Fruit fly (Drosophila melanogaster) whole organism, embryonic: Measurements from ENCODE around the gene nAChRalpha5.

Experiments
- Asciz ChIP-seq: fragments of 200-800 bp; sonication (Bioruptor generic); optimal IDR thresholded peaks from 2 replicates; lab custom pipeline; 2017; ENCODE audit warnings: missing biosample characterization, mild to moderate bottlenecking, missing genetic modification characterization, missing genetic modification reagents
- Atf-2 ChIP-seq: fragments of 200-800 bp; sonication (Bioruptor generic); optimal IDR thresholded peaks from 2 replicates; lab custom pipeline; 2016; ENCODE audit warnings: missing biosample characterization, missing genetic modification characterization
- CG10431 ChIP-seq: fragments of 200-800 bp; sonication (Bioruptor generic); optimal IDR thresholded peaks from 3 replicates; lab custom pipeline; 2018; ENCODE audit warnings: missing biosample characterization, mild to moderate bottlenecking, missing genetic modification characterization
- CG11085 ChIP-seq: fragments of 200-800 bp; sonication (Bioruptor generic); IDR thresholded peaks from 2 replicates; pipeline ENCODE4 v1.3.6; 2022; ENCODE audit warnings: missing biosample characterization, missing genetic modification characterization
- CG11504 ChIP-seq: fragments of 200-800 bp; sonication (Bioruptor generic); optimal IDR thresholded peaks from 3 replicates; lab custom pipeline; 2019; ENCODE audit warnings: missing biosample characterization, mild to moderate bottlenecking, missing genetic modification characterization, moderate library complexity
- CG12219 ChIP-seq: fragments of 200-800 bp; sonication (Bioruptor generic); optimal IDR thresholded peaks from 3 replicates; lab custom pipeline; 2018; ENCODE audit warnings: missing biosample characterization, mild to moderate bottlenecking, missing genetic modification characterization
- CG12236 ChIP-seq: fragments of 200-800 bp; sonication (Bioruptor generic); optimal IDR thresholded peaks from 2 replicates; lab custom pipeline; 2016; ENCODE audit warnings: missing biosample characterization, missing genetic modification characterization
- CG12391 ChIP-seq: fragments of 200-800 bp; sonication (Bioruptor generic); optimal IDR thresholded peaks from 3 replicates; lab custom pipeline; 2018; ENCODE audit warnings: missing biosample characterization, mild to moderate bottlenecking, missing genetic modification characterization, moderate library complexity
- CG13123 ChIP-seq: fragments of 200-800 bp; sonication (Bioruptor generic); optimal IDR thresholded peaks from 2 replicates; lab custom pipeline; 2016; ENCODE audit warnings: missing biosample characterization, missing genetic modification characterization
- CG13775 ChIP-seq: fragments of 200-800 bp; sonication (Bioruptor generic); optimal IDR thresholded peaks from 3 replicates; lab custom pipeline; 2017; ENCODE audit warnings: missing biosample characterization, mild to moderate bottlenecking, missing genetic modification characterization
- CG1529 ChIP-seq: fragments of 200-800 bp; sonication (Bioruptor generic); optimal IDR thresholded peaks from 3 replicates; lab custom pipeline; 2018; ENCODE audit warnings: missing biosample characterization, missing genetic modification characterization
- CG17328 ChIP-seq: fragments of 200-800 bp; sonication (Bioruptor generic); IDR thresholded peaks from 2 replicates; pipeline ENCODE4 v1.3.6; 2022; ENCODE audit warnings: missing biosample characterization, missing genetic modification characterization
- CG17912 ChIP-seq: fragments of 200-800 bp; sonication (Bioruptor generic); optimal IDR thresholded peaks from 2 replicates; lab custom pipeline; 2018; ENCODE audit warnings: missing biosample characterization, mild to moderate bottlenecking, missing genetic modification characterization
- CG1832 ChIP-seq: fragments of 200-800 bp; sonication (Bioruptor generic); optimal IDR thresholded peaks from 2 replicates; lab custom pipeline; 2017; ENCODE audit warnings: missing biosample characterization, mild to moderate bottlenecking, missing genetic modification characterization, inconsistent platforms
- CG2678 ChIP-seq: fragments of 200-800 bp; sonication (Bioruptor generic); optimal IDR thresholded peaks from 3 replicates; lab custom pipeline; 2019; ENCODE audit warnings: missing biosample characterization, mild to moderate bottlenecking, missing genetic modification characterization, moderate library complexity
- CG2712 ChIP-seq: fragments of 200-800 bp; optimal IDR thresholded peaks from 3 replicates; lab custom pipeline; 2019; ENCODE audit warnings: missing biosample characterization, mild to moderate bottlenecking, missing genetic modification characterization, moderate library complexity
- CG34376 ChIP-seq: fragments of 200-800 bp; sonication (Bioruptor generic); optimal IDR thresholded peaks from 2 replicates; lab custom pipeline; 2018; ENCODE audit warnings: missing biosample characterization, mild to moderate bottlenecking, missing genetic modification characterization
- CG9876 ChIP-seq: fragments of 200-800 bp; sonication (Bioruptor generic); optimal IDR thresholded peaks from 2 replicates; lab custom pipeline; 2016; ENCODE audit warnings: missing biosample characterization, missing genetic modification characterization
- D19A ChIP-seq: fragments of 200-800 bp; optimal IDR thresholded peaks from 3 replicates; lab custom pipeline; 2019; ENCODE audit warnings: missing biosample characterization, mild to moderate bottlenecking, missing genetic modification characterization, moderate library complexity
- Dbx ChIP-seq: fragments of 200-800 bp; sonication (Bioruptor generic); IDR thresholded peaks from 3 replicates; pipeline ENCODE4 v1.3.6; 2022; ENCODE audit warnings: missing biosample characterization, missing genetic modification characterization
- Fer1 ChIP-seq: fragments of 200-800 bp; sonication (Bioruptor generic); optimal IDR thresholded peaks from 2 replicates; lab custom pipeline; 2017; ENCODE audit warnings: missing biosample characterization, mild to moderate bottlenecking, missing genetic modification characterization
- Hand ChIP-seq: fragments of 200-800 bp; sonication (Bioruptor generic); optimal IDR thresholded peaks from 2 replicates; lab custom pipeline; 2017; ENCODE audit warnings: mild to moderate bottlenecking, missing biosample characterization, missing genetic modification reagents, missing genetic modification characterization
- Hr39 ChIP-seq: fragments of >200 bp; optimal IDR thresholded peaks from 2 replicates; lab custom pipeline; 2017
- Kr ChIP-seq: fragments of 200-800 bp; sonication (Bioruptor generic); optimal IDR thresholded peaks from 2 replicates; lab custom pipeline; 2017; ENCODE audit warnings: missing biosample characterization, mild to moderate bottlenecking, missing genetic modification characterization
- MBD-R2 ChIP-seq: fragments of 200-800 bp; sonication (Bioruptor generic); IDR thresholded peaks from 2 replicates; pipeline ENCODE4 v1.3.6; 2022; ENCODE audit warnings: missing biosample characterization, missing genetic modification characterization
- NFAT ChIP-seq: fragments of 200-800 bp; sonication (Bioruptor generic); IDR thresholded peaks from 2 replicates; pipeline ENCODE4 v1.3.6; 2022; ENCODE audit warnings: missing biosample characterization, missing genetic modification characterization
- Oaz ChIP-seq: fragments of 200-800 bp; sonication (Bioruptor generic); IDR thresholded peaks from 2 replicates; pipeline ENCODE4 v1.3.6; 2022; ENCODE audit warnings: missing biosample characterization, missing genetic modification characterization
- Oli ChIP-seq: fragments of 200-800 bp; sonication (Bioruptor generic); optimal IDR thresholded peaks from 2 replicates; lab custom pipeline; 2018; ENCODE audit warnings: missing biosample characterization, mild to moderate bottlenecking, missing genetic modification characterization, moderate library complexity
- Sox102F ChIP-seq: fragments of 200-800 bp; sonication (Bioruptor generic); optimal IDR thresholded peaks from 2 replicates; lab custom pipeline; 2018; ENCODE audit warnings: missing biosample characterization, mild to moderate bottlenecking, missing genetic modification characterization, moderate library complexity
- ap ChIP-seq: fragments of 200-800 bp; sonication (Bioruptor generic); IDR thresholded peaks from 2 replicates; pipeline ENCODE4 v1.3.6; 2022; ENCODE audit warnings: missing biosample characterization, missing genetic modification characterization
- bigmax ChIP-seq: fragments of 200-800 bp; sonication (Bioruptor generic); optimal IDR thresholded peaks from 2 replicates; lab custom pipeline; 2018; ENCODE audit warnings: missing biosample characterization, mild to moderate bottlenecking, missing genetic modification characterization
- btn ChIP-seq: fragments of 200-800 bp; sonication (Bioruptor generic); optimal IDR thresholded peaks from 2 replicates; lab custom pipeline; 2016; ENCODE audit warnings: missing biosample characterization, missing genetic modification characterization
- chm ChIP-seq: fragments of 200-800 bp; sonication (Bioruptor generic); IDR thresholded peaks from 2 replicates; pipeline ENCODE4 v1.3.6; 2022; ENCODE audit warnings: missing biosample characterization, missing genetic modification characterization
- chn ChIP-seq: fragments of 200-800 bp; sonication (Bioruptor generic); optimal IDR thresholded peaks from 2 replicates; lab custom pipeline; 2016; ENCODE audit warnings: missing biosample characterization, missing genetic modification characterization
- cwo ChIP-seq: fragments of 200-800 bp; sonication (Bioruptor generic); optimal IDR thresholded peaks from 3 replicates; lab custom pipeline; 2017; ENCODE audit warnings: missing biosample characterization, missing genetic modification characterization, mild to moderate bottlenecking, moderate library complexity, missing genetic modification reagents
- dpn ChIP-seq, 2 experiments: fragments of 200-800 bp; sonication (Bioruptor generic); optimal IDR thresholded peaks; 3 replicates each; lab custom pipeline; 2016; ENCODE audit warnings: missing biosample characterization in 2 of 2, missing genetic modification characterization in 2 of 2
- dysf ChIP-seq: fragments of 200-800 bp; sonication (Bioruptor generic); IDR thresholded peaks from 3 replicates; pipeline ENCODE4 v1.3.6; 2022; ENCODE audit warnings: missing biosample characterization, missing genetic modification characterization
- hb ChIP-seq: fragments of 200-800 bp; sonication (Bioruptor generic); IDR thresholded peaks from 3 replicates; pipeline ENCODE4 v1.3.6; 2022; ENCODE audit warnings: missing biosample characterization, missing genetic modification characterization; ENCODE audit not compliant: partially characterized antibody
- mld ChIP-seq: fragments of 200-800 bp; sonication (Bioruptor generic); IDR thresholded peaks from 3 replicates; pipeline ENCODE4 v1.3.6; 2022; ENCODE audit warnings: missing biosample characterization, missing genetic modification characterization; ENCODE audit not compliant: partially characterized antibody
- nau ChIP-seq: fragments of 200-800 bp; sonication (Bioruptor generic); optimal IDR thresholded peaks from 3 replicates; lab custom pipeline; 2017; ENCODE audit warnings: missing biosample characterization, mild to moderate bottlenecking, missing genetic modification characterization, missing genetic modification reagents
- odd ChIP-seq: fragments of 200-800 bp; sonication (Bioruptor generic); optimal IDR thresholded peaks from 2 replicates; lab custom pipeline; 2017; ENCODE audit warnings: missing biosample characterization, mild to moderate bottlenecking, missing genetic modification characterization
- p53 ChIP-seq: fragments of 200-800 bp; sonication (Bioruptor generic); optimal IDR thresholded peaks from 2 replicates; lab custom pipeline; 2016; ENCODE audit warnings: missing biosample characterization, missing genetic modification characterization
- pfk ChIP-seq: fragments of 200-800 bp; sonication (Bioruptor generic); optimal IDR thresholded peaks from 2 replicates; lab custom pipeline; 2018; ENCODE audit warnings: missing biosample characterization, mild to moderate bottlenecking, missing genetic modification characterization, moderate library complexity
- pho ChIP-seq: fragments of 200-800 bp; sonication (Bioruptor generic); optimal IDR thresholded peaks from 2 replicates; lab custom pipeline; 2016; ENCODE audit warnings: missing biosample characterization, missing genetic modification characterization
- shn ChIP-seq: fragments of 200-800 bp; sonication (Bioruptor generic); optimal IDR thresholded peaks from 3 replicates; lab custom pipeline; 2016; ENCODE audit warnings: missing biosample characterization, missing genetic modification characterization
- sisA ChIP-seq: fragments of 200-800 bp; sonication (Bioruptor generic); IDR thresholded peaks from 2 replicates; pipeline ENCODE4 v1.3.6; 2022; ENCODE audit warnings: missing biosample characterization, missing genetic modification characterization
- sqz ChIP-seq: fragments of 200-800 bp; sonication (Bioruptor generic); optimal IDR thresholded peaks from 3 replicates; lab custom pipeline; 2018; ENCODE audit warnings: missing biosample characterization, mild to moderate bottlenecking, missing genetic modification characterization
- tna ChIP-seq: fragments of 200-800 bp; sonication (Bioruptor generic); IDR thresholded peaks from 2 replicates; pipeline ENCODE4 v1.3.6; 2022; ENCODE audit warnings: missing biosample characterization, missing genetic modification characterization; ENCODE audit not compliant: partially characterized antibody
- usp ChIP-seq: fragments of >200 bp; optimal IDR thresholded peaks from 2 replicates; lab custom pipeline; 2017; ENCODE audit warnings: missing biosample characterization, missing genetic modification characterization
- wor ChIP-seq: fragments of 200-800 bp; sonication (Bioruptor generic); IDR thresholded peaks from 2 replicates; pipeline ENCODE4 v1.3.6; 2022; ENCODE audit warnings: missing biosample characterization, missing genetic modification characterization
- zen2 ChIP-seq: fragments of 200-800 bp; sonication (Bioruptor generic); IDR thresholded peaks from 3 replicates; pipeline ENCODE4 v1.3.6; 2022; ENCODE audit warnings: missing biosample characterization, missing genetic modification characterization; ENCODE audit not compliant: partially characterized antibody

Gene nAChRalpha5

DNA sequence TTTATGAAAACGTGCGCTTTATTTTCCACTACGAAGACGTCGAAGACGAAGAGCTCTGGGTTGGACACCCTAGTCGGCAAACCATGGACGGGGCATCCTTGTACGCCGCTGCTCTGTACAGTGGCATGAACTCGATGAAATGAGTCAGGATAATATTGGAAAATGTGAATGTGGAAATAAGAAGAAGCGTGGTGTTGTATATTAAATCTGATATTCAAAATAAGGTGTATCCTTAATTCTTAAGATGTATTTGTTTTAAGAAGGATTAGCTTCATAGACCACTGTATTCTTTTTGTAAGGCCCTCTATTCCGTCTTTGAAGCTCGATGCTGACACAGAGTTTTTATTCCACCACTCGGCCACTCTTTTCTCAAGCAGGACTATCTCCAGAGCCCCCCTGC lies 101.3 kb downstream of the nAChRalpha5 start (continued):
- TF ChIP-seq Sox102F (GFP tag; lab: Kevin White, UChicago) (peak; percentile 46), nau (GFP tag; lab: Kevin White, UChicago) (no peak), CG12391 (tag; lab: Kevin White, UChicago) (peak; percentile 47), shn (peak; percentile 5), wor (no peak), CG12219 (GFP tag; lab: Kevin White, UChicago) (no peak), btn (GFP tag; lab: Kevin White, UChicago) (no peak), CG11504 (tag; lab: Kevin White, UChicago) (peak; percentile 61), CG1832 (no peak), NFAT (no peak), CG17328 (GFP tag; lab: Robert Waterston, UW) (0 out of 2 replicates have a peak, but pooled peaks have one; percentile 30), bigmax (GFP tag; lab: Kevin White, UChicago) (no peak), CG10431 (no peak), CG34376 (GFP tag; lab: Kevin White, UChicago) (no peak), hb (GFP tag; lab: Robert Waterston, UW) (no peak), Kr (GFP tag; lab: Kevin White, UChicago) (no peak), Asciz (GFP tag; lab: Kevin White, UChicago) (no peak), sisA (GFP tag; lab: Robert Waterston, UW) (peak; percentile 22; the same call in 1 of the 2 replicates), zen2 (no peak), CG11085 (no peak), MBD-R2 (GFP tag; lab: Robert Waterston, UW) (peak; percentile 36; the same call in 1 of the 2 replicates), p53 (no peak), mld (no peak), CG9876 (GFP tag; lab: Kevin White, UChicago) (peak; percentile 6), Oaz (GFP tag; lab: Robert Waterston, UW) (peak; percentile 43; the same call in 1 of the 2 replicates), chm (GFP tag; lab: Robert Waterston, UW) (peak; percentile 36; the same call in 1 of the 2 replicates), sqz (GFP tag; lab: Kevin White, UChicago) (no peak), CG2678 (peak; percentile 75), Fer1 (peak; percentile 78), Atf-2 (GFP tag; lab: Kevin White, UChicago) (no peak), tna (GFP tag; lab: Robert Waterston, UW) (no peak), usp (GFP tag; lab: Kevin White, UChicago) (no peak), CG17912 (GFP tag; lab: Kevin White, UChicago) (no peak), odd (GFP tag; lab: Kevin White, UChicago) (no peak), cwo (GFP tag; lab: Kevin White, UChicago) (peak; percentile 62), pfk (GFP tag; lab: Kevin White, UChicago) (no peak), Hr39 (lab: Kevin White, UChicago) (no peak), pho (GFP tag; lab: Kevin White, UChicago) (no peak), Hand (GFP tag; lab: Kevin White, UChicago) (peak; percentile 73), CG1529 (GFP tag; lab: Kevin White, UChicago) (peak; percentile 8), Dbx (GFP tag; lab: Robert Waterston, UW) (peak; percentile 48; the same call in 2 of the 3 replicates), chn (GFP tag; lab: Kevin White, UChicago) (no peak), CG13775 (no peak), ap (GFP tag; lab: Robert Waterston, UW) (no peak), Oli (peak; percentile 25), CG12236 (GFP tag; lab: Kevin White, UChicago) (no peak), dpn (GFP tag; optimal IDR thresholded peaks at IDR 0.05; lab: Kevin White, UChicago) (peak in 1 of 2 experiments; percentile 31), dysf (peak; percentile 56; the same call in 2 of the 3 replicates), CG13123 (GFP tag; lab: Kevin White, UChicago) (no peak), CG2712 (peak; percentile 27), D19A (tag; lab: Kevin White, UChicago) (no peak)
